Worm (Caenorhabditis elegans) whole organism, early embryonic: Measurements from ENCODE around the gene cla-1.

Experiments
- B0310.2 ChIP-seq: sonication (generic microtip); optimal IDR thresholded peaks from 2 replicates; lab custom pipeline; 2016; ENCODE audit warnings: mild to moderate bottlenecking, missing genetic modification characterization, missing compliant biosample characterization
- F13C5.2 ChIP-seq: sonication (generic microtip); optimal IDR thresholded peaks from 2 replicates; lab custom pipeline; 2017; ENCODE audit warnings: mild to moderate bottlenecking, missing genetic modification characterization, inconsistent platforms, missing compliant biosample characterization
- aly-1 ChIP-seq: sonication (generic microtip); optimal IDR thresholded peaks from 2 replicates; lab custom pipeline; 2016; ENCODE audit warnings: missing genetic modification characterization, missing compliant biosample characterization
- ama-1 ChIP-seq: fragments of 150-350 bp; optimal IDR thresholded peaks from 2 replicates; lab custom pipeline; 2014
- ets-7 ChIP-seq: sonication (generic microtip); optimal IDR thresholded peaks from 2 replicates; lab custom pipeline; 2016; ENCODE audit warnings: missing genotype, missing genetic modification characterization, missing compliant biosample characterization
- flt-1 ChIP-seq: fragments of 200-800 bp; sonication (Bioruptor generic); IDR thresholded peaks from 2 replicates; pipeline ENCODE4 v1.3.6; 2022; ENCODE audit warnings: missing genetic modification characterization, missing compliant biosample characterization
- hmbx-1 ChIP-seq: sonication (generic microtip); optimal IDR thresholded peaks from 2 replicates; lab custom pipeline; 2016; ENCODE audit warnings: mild to moderate bottlenecking, missing genetic modification characterization, missing compliant biosample characterization
- hmg-4 ChIP-seq: fragments of 200-800 bp; sonication (Bioruptor generic); optimal IDR thresholded peaks from 2 replicates; lab custom pipeline; 2018; ENCODE audit warnings: mild to moderate bottlenecking, missing genetic modification characterization, missing compliant biosample characterization
- hnd-1 ChIP-seq: sonication (generic microtip); optimal IDR thresholded peaks from 2 replicates; lab custom pipeline; 2016; ENCODE audit warnings: missing genetic modification characterization, missing compliant biosample characterization
- scrt-1 ChIP-seq: fragments of 200-800 bp; sonication (Bioruptor generic); IDR thresholded peaks from 2 replicates; pipeline ENCODE4 v1.3.6; 2022; ENCODE audit warnings: missing genetic modification characterization, missing compliant biosample characterization
- tra-4 ChIP-seq: sonication (generic microtip); optimal IDR thresholded peaks from 2 replicates; lab custom pipeline; 2017; ENCODE audit warnings: missing genetic modification characterization, missing compliant biosample characterization

DNA sequence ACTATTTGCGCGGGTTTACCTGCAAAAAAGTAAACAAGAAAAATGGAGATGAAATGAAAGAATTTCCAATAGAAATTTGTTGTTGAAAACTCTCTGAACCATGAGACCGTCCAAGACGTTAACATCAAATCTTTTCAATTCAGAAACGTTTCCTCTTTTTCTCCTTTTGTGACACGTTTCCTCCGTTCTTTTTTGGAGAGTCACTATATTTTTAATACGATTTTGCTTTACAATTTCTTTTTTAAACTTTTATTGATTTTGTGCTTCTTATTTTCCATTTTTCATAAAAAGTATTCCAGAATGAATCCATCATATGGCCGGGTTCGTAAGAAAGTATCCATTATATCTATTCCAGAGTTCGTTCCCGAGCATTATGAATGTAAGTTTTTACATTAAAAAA is 86.1 kb downstream of the cla-1 start, which contains the start of gene itr-1:
- TF ChIP-seq ama-1 (lab: Kevin White, UChicago) (no peak), tra-4 (tag; lab: Kevin White, UChicago) (no peak), aly-1 (tag; lab: Kevin White, UChicago) (no peak), F13C5.2 (tag; lab: Kevin White, UChicago) (no peak), hmg-4 (no peak), flt-1 (GFP tag; lab: Robert Waterston, UW) (no peak), B0310.2 (no peak), hnd-1 (tag; lab: Kevin White, UChicago) (no peak), ets-7 (no peak), scrt-1 (GFP tag; lab: Robert Waterston, UW) (no peak), hmbx-1 (tag; lab: Kevin White, UChicago) (no peak)
